Fruit fly (Drosophila melanogaster) whole organism, embryonic: ENCODE data around the gene CG42486.

Experiments used
- B-H1 ChIP-seq: fragments of 200-800 bp; sonication (Bioruptor generic); IDR thresholded peaks from 3 replicates; pipeline ENCODE4 v1.3.6; 2022; ENCODE audit warnings: missing biosample characterization, missing genetic modification characterization
- CG12299 ChIP-seq: fragments of 200-800 bp; sonication (Bioruptor generic); optimal IDR thresholded peaks from 2 replicates; lab custom pipeline; 2018; ENCODE audit warnings: missing biosample characterization, mild to moderate bottlenecking, missing genetic modification characterization
- CG12744 ChIP-seq: fragments of 200-800 bp; sonication (Bioruptor generic); optimal IDR thresholded peaks from 2 replicates; lab custom pipeline; 2016; ENCODE audit warnings: missing biosample characterization, missing genetic modification characterization
- CG12942 ChIP-seq: fragments of 200-800 bp; sonication (Bioruptor generic); optimal IDR thresholded peaks from 3 replicates; lab custom pipeline; 2016; ENCODE audit warnings: missing biosample characterization, missing genetic modification characterization
- CG14441 ChIP-seq: fragments of 200-800 bp; sonication (Bioruptor generic); IDR thresholded peaks from 2 replicates; pipeline ENCODE4 v1.3.6; 2022; ENCODE audit warnings: missing biosample characterization, missing genetic modification characterization
- CG15073 ChIP-seq: fragments of 200-800 bp; sonication (Bioruptor generic); optimal IDR thresholded peaks from 2 replicates; lab custom pipeline; 2016; ENCODE audit warnings: missing biosample characterization, missing genetic modification characterization
- CG17186 ChIP-seq: fragments of 200-800 bp; sonication (Bioruptor generic); optimal IDR thresholded peaks from 3 replicates; lab custom pipeline; 2017; ENCODE audit warnings: missing biosample characterization, missing genetic modification reagents, missing genetic modification characterization
- CG1792 ChIP-seq: fragments of 200-800 bp; sonication (Bioruptor generic); optimal IDR thresholded peaks from 2 replicates; lab custom pipeline; 2016; ENCODE audit warnings: missing biosample characterization, missing genetic modification characterization
- CG2116 ChIP-seq: fragments of 200-800 bp; sonication (Bioruptor generic); optimal IDR thresholded peaks from 3 replicates; lab custom pipeline; 2018; ENCODE audit warnings: missing biosample characterization, mild to moderate bottlenecking, missing genetic modification characterization
- CG2678 ChIP-seq: fragments of 200-800 bp; sonication (Bioruptor generic); optimal IDR thresholded peaks from 3 replicates; lab custom pipeline; 2019; ENCODE audit warnings: missing biosample characterization, mild to moderate bottlenecking, missing genetic modification characterization, moderate library complexity
- CG31224 ChIP-seq: fragments of 200-800 bp; sonication (Bioruptor generic); IDR thresholded peaks from 2 replicates; pipeline ENCODE4 v1.3.6; 2022; ENCODE audit warnings: missing biosample characterization, missing genetic modification characterization
- CG31365 ChIP-seq: fragments of 200-800 bp; sonication (Bioruptor generic); optimal IDR thresholded peaks from 2 replicates; lab custom pipeline; 2018; ENCODE audit warnings: missing biosample characterization, mild to moderate bottlenecking, missing genetic modification characterization
- CG3847 ChIP-seq: fragments of 200-800 bp; sonication (Bioruptor generic); IDR thresholded peaks from 2 replicates; pipeline ENCODE4 v1.3.6; 2022; ENCODE audit warnings: missing biosample characterization, missing genetic modification characterization
- CG42726 ChIP-seq: fragments of 200-800 bp; sonication (Bioruptor generic); IDR thresholded peaks from 2 replicates; pipeline ENCODE4 v1.3.6; 2022; ENCODE audit warnings: missing biosample characterization, missing genetic modification characterization; ENCODE audit not compliant: partially characterized antibody
- CG6254 ChIP-seq: fragments of 200-800 bp; sonication (Bioruptor generic); optimal IDR thresholded peaks from 3 replicates; lab custom pipeline; 2017; ENCODE audit warnings: mild to moderate bottlenecking, missing biosample characterization, missing genetic modification reagents, missing genetic modification characterization
- CG9797 ChIP-seq: fragments of 200-800 bp; sonication (Bioruptor generic); optimal IDR thresholded peaks from 3 replicates; lab custom pipeline; 2018; ENCODE audit warnings: missing biosample characterization, mild to moderate bottlenecking, missing genetic modification characterization
- CG9817 ChIP-seq: fragments of 200-800 bp; sonication (Bioruptor generic); optimal IDR thresholded peaks from 2 replicates; lab custom pipeline; 2018; ENCODE audit warnings: missing biosample characterization, mild to moderate bottlenecking, missing genetic modification characterization, moderate library complexity
- CkIIα-i1 ChIP-seq: fragments of 200-800 bp; sonication (Bioruptor generic); IDR thresholded peaks from 2 replicates; pipeline ENCODE4 v1.3.6; 2022; ENCODE audit warnings: missing biosample characterization, missing genetic modification characterization
- Elba2 ChIP-seq: fragments of 200-800 bp; sonication (Bioruptor generic); optimal IDR thresholded peaks from 3 replicates; lab custom pipeline; 2016; ENCODE audit warnings: missing biosample characterization, missing genetic modification characterization
- Ets65A ChIP-seq: fragments of 200-800 bp; sonication (Bioruptor generic); peaks from one replicate; lab custom pipeline; 2016; ENCODE audit warnings: missing biosample characterization, missing genetic modification characterization
- HHEX ChIP-seq: fragments of 200-800 bp; sonication (Bioruptor generic); optimal IDR thresholded peaks from 3 replicates; lab custom pipeline; 2017; ENCODE audit warnings: missing biosample characterization, mild to moderate bottlenecking, missing genetic modification characterization, missing genetic modification reagents
- NC2β ChIP-seq: fragments of 200-800 bp; sonication (Bioruptor generic); optimal IDR thresholded peaks from 2 replicates; lab custom pipeline; 2016; ENCODE audit warnings: missing biosample characterization, missing genetic modification characterization
- Rfx ChIP-seq: fragments of 200-800 bp; sonication (Bioruptor generic); IDR thresholded peaks from 2 replicates; pipeline ENCODE4 v1.3.6; 2022; ENCODE audit warnings: missing biosample characterization, missing genetic modification characterization
- TFAM ChIP-seq: fragments of 200-800 bp; sonication (Bioruptor generic); optimal IDR thresholded peaks from 2 replicates; lab custom pipeline; 2017; ENCODE audit warnings: missing biosample characterization, missing genetic modification characterization, inconsistent platforms
- Vsx1 ChIP-seq: fragments of 200-800 bp; sonication (Bioruptor generic); optimal IDR thresholded peaks from 2 replicates; lab custom pipeline; 2017; ENCODE audit warnings: missing biosample characterization, mild to moderate bottlenecking, missing genetic modification characterization, missing genetic modification reagents
- al ChIP-seq: fragments of 200-800 bp; sonication (Bioruptor generic); IDR thresholded peaks from 2 replicates; pipeline ENCODE4 v1.3.6; 2022; ENCODE audit warnings: missing biosample characterization, missing genetic modification characterization
- bbx ChIP-seq: fragments of 200-800 bp; sonication (Bioruptor generic); IDR thresholded peaks from 2 replicates; pipeline ENCODE4 v1.3.6; 2022; ENCODE audit warnings: missing biosample characterization, missing genetic modification characterization; ENCODE audit not compliant: partially characterized antibody
- chm ChIP-seq: fragments of 200-800 bp; sonication (Bioruptor generic); IDR thresholded peaks from 2 replicates; pipeline ENCODE4 v1.3.6; 2022; ENCODE audit warnings: missing biosample characterization, missing genetic modification characterization
- crc ChIP-seq: fragments of 200-800 bp; sonication (Bioruptor generic); optimal IDR thresholded peaks from 2 replicates; lab custom pipeline; 2016; ENCODE audit warnings: missing biosample characterization, missing genetic modification characterization
- cwo ChIP-seq: fragments of 200-800 bp; sonication (Bioruptor generic); optimal IDR thresholded peaks from 3 replicates; lab custom pipeline; 2017; ENCODE audit warnings: missing biosample characterization, missing genetic modification characterization, mild to moderate bottlenecking, moderate library complexity, missing genetic modification reagents
- gcm ChIP-seq: fragments of 200-800 bp; sonication (Bioruptor generic); optimal IDR thresholded peaks from 2 replicates; lab custom pipeline; 2019; ENCODE audit warnings: missing biosample characterization, mild to moderate bottlenecking, missing genetic modification characterization, moderate library complexity
- gcm2 ChIP-seq: fragments of 200-800 bp; sonication (Bioruptor generic); optimal IDR thresholded peaks from 2 replicates; lab custom pipeline; 2016; ENCODE audit warnings: missing biosample characterization, missing genetic modification characterization
- jumu ChIP-seq: fragments of 200-800 bp; sonication (Bioruptor generic); optimal IDR thresholded peaks from 3 replicates; lab custom pipeline; 2016; ENCODE audit warnings: missing biosample characterization, missing genetic modification characterization
- kah ChIP-seq: fragments of 200-800 bp; sonication (Bioruptor generic); optimal IDR thresholded peaks from 2 replicates; lab custom pipeline; 2018; ENCODE audit warnings: missing biosample characterization, mild to moderate bottlenecking, missing genetic modification characterization
- knrl ChIP-seq: fragments of 200-800 bp; sonication (Bioruptor generic); IDR thresholded peaks from 3 replicates; pipeline ENCODE4 v1.3.6; 2022; ENCODE audit warnings: missing biosample characterization, missing genetic modification characterization; ENCODE audit not compliant: partially characterized antibody
- sima ChIP-seq: fragments of 200-800 bp; sonication (Bioruptor generic); optimal IDR thresholded peaks from 2 replicates; lab custom pipeline; 2016; ENCODE audit warnings: missing biosample characterization, missing genetic modification characterization
- so ChIP-seq: fragments of 200-800 bp; sonication (Bioruptor generic); IDR thresholded peaks from 3 replicates; pipeline ENCODE4 v1.3.6; 2022; ENCODE audit warnings: missing biosample characterization, missing genetic modification characterization
- sr ChIP-seq: fragments of 200-800 bp; sonication (Bioruptor generic); IDR thresholded peaks from 3 replicates; pipeline ENCODE4 v1.3.6; 2022; ENCODE audit warnings: missing biosample characterization, missing genetic modification characterization
- stc ChIP-seq: fragments of 200-800 bp; sonication (Bioruptor generic); IDR thresholded peaks from 2 replicates; pipeline ENCODE4 v1.3.6; 2022; ENCODE audit warnings: missing biosample characterization, missing genetic modification characterization
- ttk ChIP-seq: fragments of 200-800 bp; sonication (Bioruptor generic); IDR thresholded peaks from 2 replicates; pipeline ENCODE4 v2.1.2; 2022; ENCODE audit warnings: missing biosample characterization, missing genetic modification characterization
- unc-4 ChIP-seq: fragments of 200-800 bp; sonication (Bioruptor generic); IDR thresholded peaks from 2 replicates; pipeline ENCODE4 v1.3.6; 2022; ENCODE audit warnings: missing biosample characterization, missing genetic modification characterization; ENCODE audit not compliant: partially characterized antibody
- zfh2 ChIP-seq: fragments of 200-800 bp; sonication (Bioruptor generic); optimal IDR thresholded peaks from 2 replicates; lab custom pipeline; 2016; ENCODE audit warnings: missing biosample characterization, missing genetic modification characterization

Gene CG42486

DNA sequence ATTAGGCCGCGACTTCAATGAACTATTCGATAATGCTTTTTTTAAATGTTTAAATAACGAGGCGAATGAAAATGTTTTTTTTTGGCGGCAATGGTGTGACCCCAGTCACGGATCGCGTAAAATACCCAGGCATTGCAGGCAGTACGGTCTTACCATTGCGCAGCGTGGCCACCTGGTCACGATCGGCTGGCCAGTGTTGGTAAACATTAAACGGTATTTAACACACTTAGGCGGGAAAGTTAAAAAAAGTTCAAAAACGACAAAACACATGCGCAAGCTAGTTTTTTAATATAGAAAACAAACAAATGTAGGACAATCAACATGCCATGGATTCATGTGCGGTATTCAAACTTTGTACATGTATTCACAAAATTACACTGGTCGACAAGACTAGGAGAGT lies 13.7 kb upstream of the CG42486 start, which contains the start of gene esc (continued):
- peak; percentile 5 for TF ChIP-seq Elba2 (GFP tag; lab: Kevin White, UChicago)
- 0 out of 2 replicates have a peak, but pooled peaks have one; percentile 29 for TF ChIP-seq unc-4 (GFP tag; lab: Robert Waterston, UW)
- TF ChIP-seq CG31224 (GFP tag; lab: Robert Waterston, UW): 0 out of 2 replicates have a peak, but pooled peaks have one; percentile 9
- TF ChIP-seq Ets65A (GFP tag; lab: Kevin White, UChicago): peak; percentile 87
- TF ChIP-seq CG9797 (GFP tag; lab: Kevin White, UChicago): peak; percentile 94
- TF ChIP-seq CG12299 (tag; lab: Kevin White, UChicago): no peak
- TF ChIP-seq CG12744 (GFP tag; lab: Kevin White, UChicago): peak; percentile 15
- peak; percentile 53 for TF ChIP-seq zfh2 (GFP tag; lab: Kevin White, UChicago)
- peak; percentile 23 for TF ChIP-seq CG9817
- TF ChIP-seq sr: no peak
- TF ChIP-seq CG31365 (tag; lab: Kevin White, UChicago): no peak
- TF ChIP-seq HHEX: no peak
- no peak; the same call in 1 of the 2 replicates for TF ChIP-seq al
- TF ChIP-seq Rfx: peak; percentile 74
- TF ChIP-seq TFAM (GFP tag; lab: Kevin White, UChicago): no peak
- TF ChIP-seq knrl (GFP tag; lab: Robert Waterston, UW): no peak
- TF ChIP-seq CG6254 (GFP tag; lab: Kevin White, UChicago): no peak
- TF ChIP-seq CG42726 (GFP tag; lab: Robert Waterston, UW): no peak
- no peak for TF ChIP-seq gcm (GFP tag; lab: Kevin White, UChicago)
- TF ChIP-seq jumu (GFP tag; lab: Kevin White, UChicago): peak; percentile 57
- TF ChIP-seq CG2116 (GFP tag; lab: Kevin White, UChicago): peak; percentile 46

DNA sequence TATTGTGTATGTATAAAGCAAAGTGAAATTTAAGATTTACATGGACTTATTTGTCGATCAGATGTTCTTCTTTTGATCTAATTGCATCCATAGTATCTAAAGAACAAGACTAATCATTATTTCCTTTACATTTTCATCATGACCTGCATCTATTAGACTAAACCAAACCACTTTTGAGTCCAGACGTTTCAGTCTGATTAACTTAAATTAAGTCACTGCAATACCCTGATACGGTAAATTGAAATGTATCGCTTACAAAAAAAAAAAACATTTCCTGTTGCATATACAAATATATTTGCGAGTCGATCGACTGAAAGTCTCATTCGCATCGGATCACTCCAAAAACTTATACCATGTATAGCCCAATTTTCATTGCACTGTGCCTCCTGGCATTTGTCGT lies 9.2 kb upstream of the CG42486 start, which contains the start of gene CG45011:
Gene CG45011, plus strand, starts transcription at position 301 of the 400 bp plus-strand sequence.
- no peak for TF ChIP-seq CG17186
- no peak for TF ChIP-seq CG15073 (GFP tag; lab: Kevin White, UChicago)
- TF ChIP-seq CG1792 (GFP tag; lab: Kevin White, UChicago): no peak
- TF ChIP-seq cwo: no peak
- TF ChIP-seq CG14441 (GFP tag; lab: Robert Waterston, UW): no peak
- TF ChIP-seq CG3847: no peak
- TF ChIP-seq sima: no peak
- TF ChIP-seq CG12942 (GFP tag; lab: Kevin White, UChicago): no peak
- TF ChIP-seq ttk (GFP tag; lab: Robert Waterston, UW): no peak
- no peak for TF ChIP-seq Vsx1 (GFP tag; lab: Kevin White, UChicago)
- no peak for TF ChIP-seq B-H1 (GFP tag; lab: Robert Waterston, UW)
- TF ChIP-seq NC2β (GFP tag; lab: Kevin White, UChicago): no peak
- TF ChIP-seq kah (GFP tag; lab: Kevin White, UChicago): no peak
- no peak for TF ChIP-seq bbx (GFP tag; lab: Robert Waterston, UW)
- no peak for TF ChIP-seq so
- TF ChIP-seq CG2678 (tag; lab: Kevin White, UChicago): no peak
- TF ChIP-seq stc (GFP tag; lab: Robert Waterston, UW): no peak
- no peak for TF ChIP-seq chm (GFP tag; lab: Robert Waterston, UW)

DNA sequence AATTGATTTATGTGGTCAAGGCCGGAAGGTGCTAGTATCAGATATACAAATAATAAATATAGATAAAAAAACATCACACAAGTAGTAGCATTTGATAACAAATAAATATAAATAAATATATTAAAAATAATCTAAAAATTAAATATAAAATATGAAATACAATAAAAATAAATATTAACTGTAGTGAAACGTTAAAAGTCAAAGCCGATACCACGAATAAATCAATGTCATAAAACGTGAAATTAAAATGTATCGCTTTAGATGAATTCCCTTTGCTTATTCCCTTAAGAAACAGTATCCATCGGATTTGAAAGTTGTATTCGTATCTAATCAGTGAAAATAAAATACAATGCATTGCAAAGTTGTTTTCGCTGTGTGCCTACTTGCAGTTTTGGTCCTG lies 8.6 kb upstream of the CG42486 start, which contains the start of gene CG45012:
Gene CG45012, plus strand, starts transcription at position 301 of the 400 bp plus-strand sequence.
- TF ChIP-seq gcm2 (no peak), crc (GFP tag; lab: Kevin White, UChicago) (no peak), CkIIα-i1 (GFP tag; lab: Robert Waterston, UW) (no peak)
